Worm (Caenorhabditis elegans) whole organism, L3 larva: ENCODE data around the gene gldi-9.

ENCODE experiments used
- fkh-10 ChIP-seq: sonication (generic microtip); optimal IDR thresholded peaks from 2 replicates; lab custom pipeline; 2017; ENCODE audit warnings: missing biosample characterization, missing genetic modification reagents, missing genetic modification characterization
- mdl-1 ChIP-seq: fragments of 150-350 bp; optimal IDR thresholded peaks from 2 replicates; lab custom pipeline; 2014; ENCODE audit warnings: missing biosample characterization, missing genetic modification characterization
- nhr-12 ChIP-seq: fragments of 150-350 bp; optimal IDR thresholded peaks from 2 replicates; lab custom pipeline; 2014; ENCODE audit warnings: missing biosample characterization, missing genetic modification characterization
- skn-1 ChIP-seq: fragments of 150-350 bp; optimal IDR thresholded peaks from 2 replicates; lab custom pipeline; 2014; ENCODE audit warnings: missing biosample characterization, missing genetic modification characterization

DNA sequence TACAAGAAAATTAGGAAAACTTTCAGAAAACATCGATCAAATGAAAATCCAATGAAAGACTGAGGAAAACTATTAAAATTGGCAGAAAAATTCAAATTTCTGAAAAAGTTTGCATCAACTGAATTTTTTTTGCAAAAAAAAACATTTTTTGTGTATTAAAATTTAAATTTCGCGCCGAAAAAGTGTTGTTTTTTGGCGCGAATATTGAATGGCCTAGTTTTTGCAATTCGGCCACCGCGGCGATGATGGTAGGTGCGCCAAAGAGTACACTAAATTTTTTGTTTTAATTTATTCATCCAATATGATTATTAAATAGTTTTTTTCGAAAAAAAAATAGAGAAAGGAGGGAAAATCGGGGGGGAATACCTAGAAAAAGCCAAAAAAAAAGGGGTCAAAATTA lies 12.9 kb upstream of the gldi-9 start:
- TF ChIP-seq mdl-1 (tag; lab: Kevin White, UChicago): no peak
- TF ChIP-seq fkh-10 (GFP tag; lab: Kevin White, UChicago): no peak
- no peak for TF ChIP-seq nhr-12 (tag; lab: Kevin White, UChicago)
- TF ChIP-seq skn-1 (tag; lab: Kevin White, UChicago): no peak
